Fruit fly (Drosophila melanogaster) whole organism, embryonic: ENCODE measurements around the gene CG10301.

Experiments
- Awh ChIP-seq: fragments of 200-800 bp; sonication (Bioruptor generic); IDR thresholded peaks from 2 replicates; pipeline ENCODE4, ENCODE4 v1.3.6; 2022; ENCODE audit warnings: missing biosample characterization, missing genetic modification characterization
- Bdp1 ChIP-seq: fragments of 200-800 bp; sonication (Bioruptor generic); optimal IDR thresholded peaks from 3 replicates; lab custom pipeline; 2016; ENCODE audit warnings: missing biosample characterization, missing genetic modification characterization
- CG10462 ChIP-seq: fragments of 200-800 bp; sonication (Bioruptor generic); optimal IDR thresholded peaks from 2 replicates; lab custom pipeline; 2016; ENCODE audit warnings: missing biosample characterization, missing genetic modification characterization
- CG11398 ChIP-seq: fragments of 200-800 bp; sonication (Bioruptor generic); optimal IDR thresholded peaks from 2 replicates; lab custom pipeline; 2016; ENCODE audit warnings: missing biosample characterization, missing genetic modification characterization
- CG11456 ChIP-seq: fragments of 200-800 bp; sonication (Bioruptor generic); IDR thresholded peaks from 3 replicates; pipeline ENCODE4 v1.3.6; 2022; ENCODE audit warnings: missing biosample characterization, missing genetic modification characterization
- CG11723 ChIP-seq: fragments of 200-800 bp; sonication (Bioruptor generic); optimal IDR thresholded peaks from 2 replicates; lab custom pipeline; 2017; ENCODE audit warnings: missing biosample characterization, mild to moderate bottlenecking, missing genetic modification characterization
- CG12391 ChIP-seq: fragments of 200-800 bp; sonication (Bioruptor generic); optimal IDR thresholded peaks from 3 replicates; lab custom pipeline; 2018; ENCODE audit warnings: missing biosample characterization, mild to moderate bottlenecking, missing genetic modification characterization, moderate library complexity
- CG12769 ChIP-seq: fragments of 200-800 bp; sonication (Bioruptor generic); optimal IDR thresholded peaks from 2 replicates; lab custom pipeline; 2019; ENCODE audit warnings: missing biosample characterization, mild to moderate bottlenecking, missing genetic modification characterization, moderate library complexity
- CG12942 ChIP-seq: fragments of 200-800 bp; sonication (Bioruptor generic); optimal IDR thresholded peaks from 3 replicates; lab custom pipeline; 2016; ENCODE audit warnings: missing biosample characterization, missing genetic modification characterization
- CG14441 ChIP-seq: fragments of 200-800 bp; sonication (Bioruptor generic); IDR thresholded peaks from 2 replicates; pipeline ENCODE4 v1.3.6; 2022; ENCODE audit warnings: missing biosample characterization, missing genetic modification characterization
- CG14965 ChIP-seq: fragments of 200-800 bp; sonication (Bioruptor generic); optimal IDR thresholded peaks from 2 replicates; lab custom pipeline; 2016; ENCODE audit warnings: missing biosample characterization, missing genetic modification characterization, borderline replicate concordance
- CG17802 ChIP-seq: fragments of 200-800 bp; sonication (Bioruptor generic); optimal IDR thresholded peaks from 2 replicates; lab custom pipeline; 2018; ENCODE audit warnings: missing biosample characterization, mild to moderate bottlenecking, missing genetic modification characterization, moderate library complexity
- CG18599 ChIP-seq: fragments of 200-800 bp; sonication (Bioruptor generic); optimal IDR thresholded peaks from 3 replicates; lab custom pipeline; 2017; ENCODE audit warnings: missing biosample characterization, missing genetic modification characterization, mild to moderate bottlenecking, moderate library complexity, missing genetic modification reagents
- CG32532 ChIP-seq: fragments of 200-800 bp; sonication (Bioruptor generic); IDR thresholded peaks from 2 replicates; pipeline ENCODE4 v1.3.6; 2022; ENCODE audit warnings: missing biosample characterization, missing genetic modification characterization
- CG33213 ChIP-seq: fragments of 200-800 bp; sonication (Bioruptor generic); optimal IDR thresholded peaks from 3 replicates; lab custom pipeline; 2016; ENCODE audit warnings: missing biosample characterization, missing genetic modification characterization
- CG3995 ChIP-seq: fragments of 200-800 bp; sonication (Bioruptor generic); optimal IDR thresholded peaks from 3 replicates; lab custom pipeline; 2016; ENCODE audit warnings: missing biosample characterization, missing genetic modification characterization
- CG6175 ChIP-seq: fragments of 200-800 bp; sonication (Bioruptor generic); IDR thresholded peaks from 3 replicates; pipeline ENCODE4 v1.3.6; 2022; ENCODE audit warnings: missing biosample characterization, missing genetic modification characterization
- CG6854 ChIP-seq: fragments of 200-800 bp; sonication (Bioruptor generic); optimal IDR thresholded peaks from 3 replicates; lab custom pipeline; 2017; ENCODE audit warnings: missing biosample characterization, mild to moderate bottlenecking, missing genetic modification characterization
- CG7357 ChIP-seq: fragments of 200-800 bp; sonication (Bioruptor generic); IDR thresholded peaks from 3 replicates; pipeline ENCODE4 v1.3.6; 2022; ENCODE audit warnings: missing biosample characterization, missing genetic modification characterization
- CG8281 ChIP-seq: fragments of 200-800 bp; sonication (Bioruptor generic); optimal IDR thresholded peaks from 2 replicates; lab custom pipeline; 2018; ENCODE audit warnings: missing biosample characterization, mild to moderate bottlenecking, missing genetic modification characterization, moderate library complexity
- CG8359 ChIP-seq: fragments of 200-800 bp; sonication (Bioruptor generic); optimal IDR thresholded peaks from 2 replicates; lab custom pipeline; 2017; ENCODE audit warnings: missing biosample characterization, mild to moderate bottlenecking, missing genetic modification characterization, borderline replicate concordance
- Deaf1 ChIP-seq: fragments of 200-800 bp; optimal IDR thresholded peaks from 3 replicates; lab custom pipeline; 2019; ENCODE audit warnings: missing biosample characterization, mild to moderate bottlenecking, missing genetic modification characterization, moderate library complexity
- Dfd ChIP-seq, 2 experiments: fragments of >200 bp; optimal IDR thresholded peaks; 2 replicates each; lab custom pipeline; 2017; ENCODE audit warnings: missing biosample characterization in 2 of 2, missing genetic modification characterization in 2 of 2
- Doc3 ChIP-seq: fragments of 200-800 bp; sonication (Bioruptor generic); IDR thresholded peaks from 3 replicates; pipeline ENCODE4 v1.3.6; 2022; ENCODE audit warnings: missing biosample characterization, missing genetic modification characterization; ENCODE audit not compliant: partially characterized antibody
- Drgx ChIP-seq: fragments of 200-800 bp; sonication (Bioruptor generic); IDR thresholded peaks from 2 replicates; pipeline ENCODE4 v1.3.6; 2022; ENCODE audit warnings: missing biosample characterization, missing genetic modification characterization
- Hand ChIP-seq: fragments of 200-800 bp; sonication (Bioruptor generic); optimal IDR thresholded peaks from 2 replicates; lab custom pipeline; 2017; ENCODE audit warnings: mild to moderate bottlenecking, missing biosample characterization, missing genetic modification reagents, missing genetic modification characterization
- Hey ChIP-seq: fragments of 200-800 bp; sonication (Bioruptor generic); optimal IDR thresholded peaks from 3 replicates; lab custom pipeline; 2018; ENCODE audit warnings: missing biosample characterization, mild to moderate bottlenecking, missing genetic modification characterization
- HmgD ChIP-seq: fragments of 200-800 bp; sonication (Bioruptor generic); optimal IDR thresholded peaks from 3 replicates; lab custom pipeline; 2016; ENCODE audit warnings: missing biosample characterization, missing genetic modification characterization
- MTF-1 ChIP-seq: fragments of 200-800 bp; sonication (Bioruptor generic); optimal IDR thresholded peaks from 2 replicates; lab custom pipeline; 2018; ENCODE audit warnings: missing biosample characterization, mild to moderate bottlenecking, missing genetic modification characterization, borderline replicate concordance
- Mad ChIP-seq: fragments of 200-800 bp; sonication (Bioruptor generic); optimal IDR thresholded peaks from 2 replicates; lab custom pipeline; 2016; ENCODE audit warnings: missing biosample characterization, missing genetic modification characterization
- Meics ChIP-seq: fragments of 200-800 bp; sonication (Bioruptor generic); optimal IDR thresholded peaks from 2 replicates; lab custom pipeline; 2017; ENCODE audit warnings: missing biosample characterization, mild to moderate bottlenecking, missing genetic modification characterization
- NfI ChIP-seq: fragments of 200-800 bp; sonication (Bioruptor generic); optimal IDR thresholded peaks from 3 replicates; lab custom pipeline; 2018; ENCODE audit warnings: missing biosample characterization, mild to moderate bottlenecking, missing genetic modification characterization, moderate library complexity
- Pdp1 ChIP-seq, 2 experiments: fragments of 200-800 bp; sonication (Bioruptor generic); optimal IDR thresholded peaks; 3 replicates each; lab custom pipeline; 2016; ENCODE audit warnings: missing biosample characterization in 2 of 2, missing genetic modification characterization in 2 of 2, mild to moderate bottlenecking in 1 of 2, moderate library complexity in 1 of 2
- Rx ChIP-seq: fragments of 200-800 bp; sonication (Bioruptor generic); IDR thresholded peaks from 2 replicates; pipeline ENCODE4 v1.3.6; 2022; ENCODE audit warnings: missing biosample characterization, missing genetic modification characterization
- Stat92E ChIP-seq, 3 experiments: fragments of >200 bp in 2 of 3; fragments of 200-800 bp in 1 of 3; sonication (Bioruptor generic) in 1 of 3; optimal IDR thresholded peaks; 2 replicates each; lab custom pipeline; 2017 to 2019; ENCODE audit warnings: missing biosample characterization in 3 of 3, missing genetic modification characterization in 3 of 3, mild to moderate bottlenecking in 1 of 3, moderate library complexity in 1 of 3
- btn ChIP-seq: fragments of 200-800 bp; sonication (Bioruptor generic); optimal IDR thresholded peaks from 2 replicates; lab custom pipeline; 2016; ENCODE audit warnings: missing biosample characterization, missing genetic modification characterization
- dpn ChIP-seq, 2 experiments: fragments of 200-800 bp; sonication (Bioruptor generic); optimal IDR thresholded peaks; 3 replicates each; lab custom pipeline; 2016; ENCODE audit warnings: missing biosample characterization in 2 of 2, missing genetic modification characterization in 2 of 2
- grau ChIP-seq: fragments of 200-800 bp; optimal IDR thresholded peaks from 3 replicates; lab custom pipeline; 2019; ENCODE audit warnings: missing biosample characterization, mild to moderate bottlenecking, missing genetic modification characterization, moderate library complexity
- grn ChIP-seq: fragments of 200-800 bp; sonication (Bioruptor generic); optimal IDR thresholded peaks from 3 replicates; lab custom pipeline; 2017; ENCODE audit warnings: missing biosample characterization, missing genetic modification characterization
- gsb ChIP-seq: fragments of 200-800 bp; sonication (Bioruptor generic); IDR thresholded peaks from 2 replicates; pipeline ENCODE4 v1.3.6; 2022; ENCODE audit warnings: missing biosample characterization, missing genetic modification characterization
- h ChIP-seq: fragments of >200 bp; optimal IDR thresholded peaks from 2 replicates; lab custom pipeline; 2017
- ham ChIP-seq: fragments of 200-800 bp; sonication (Bioruptor generic); IDR thresholded peaks from 2 replicates; pipeline ENCODE4 v1.3.6; 2022; ENCODE audit warnings: missing biosample characterization, missing genetic modification characterization
- jigr1 ChIP-seq: fragments of 200-800 bp; sonication (Bioruptor generic); IDR thresholded peaks from 3 replicates; pipeline ENCODE4 v1.3.6; 2022; ENCODE audit warnings: missing biosample characterization, missing genetic modification characterization
- ken ChIP-seq: fragments of 200-800 bp; sonication (Bioruptor generic); IDR thresholded peaks from 3 replicates; pipeline ENCODE4 v1.3.6; 2022; ENCODE audit warnings: missing biosample characterization, missing genetic modification characterization
- mam ChIP-seq: fragments of 200-800 bp; sonication (Bioruptor generic); optimal IDR thresholded peaks from 3 replicates; lab custom pipeline; 2016; ENCODE audit warnings: missing biosample characterization, missing genetic modification characterization
- pzg ChIP-seq: fragments of 200-800 bp; sonication (Bioruptor generic); optimal IDR thresholded peaks from 3 replicates; lab custom pipeline; 2018; ENCODE audit warnings: missing biosample characterization, mild to moderate bottlenecking, missing genetic modification characterization, moderate library complexity
- so ChIP-seq: fragments of 200-800 bp; sonication (Bioruptor generic); IDR thresholded peaks from 3 replicates; pipeline ENCODE4 v1.3.6; 2022; ENCODE audit warnings: missing biosample characterization, missing genetic modification characterization
- tin ChIP-seq: fragments of 200-800 bp; sonication (Bioruptor generic); optimal IDR thresholded peaks from 3 replicates; lab custom pipeline; 2016; ENCODE audit warnings: missing biosample characterization, missing genetic modification characterization
- tx ChIP-seq: fragments of 200-800 bp; sonication (Bioruptor generic); optimal IDR thresholded peaks from 2 replicates; lab custom pipeline; 2016; ENCODE audit warnings: missing biosample characterization, missing genetic modification characterization
- wek ChIP-seq: fragments of 200-800 bp; sonication (Bioruptor generic); optimal IDR thresholded peaks from 3 replicates; lab custom pipeline; 2018; ENCODE audit warnings: missing biosample characterization, mild to moderate bottlenecking, missing genetic modification characterization, moderate library complexity

CG10301 gene

DNA sequence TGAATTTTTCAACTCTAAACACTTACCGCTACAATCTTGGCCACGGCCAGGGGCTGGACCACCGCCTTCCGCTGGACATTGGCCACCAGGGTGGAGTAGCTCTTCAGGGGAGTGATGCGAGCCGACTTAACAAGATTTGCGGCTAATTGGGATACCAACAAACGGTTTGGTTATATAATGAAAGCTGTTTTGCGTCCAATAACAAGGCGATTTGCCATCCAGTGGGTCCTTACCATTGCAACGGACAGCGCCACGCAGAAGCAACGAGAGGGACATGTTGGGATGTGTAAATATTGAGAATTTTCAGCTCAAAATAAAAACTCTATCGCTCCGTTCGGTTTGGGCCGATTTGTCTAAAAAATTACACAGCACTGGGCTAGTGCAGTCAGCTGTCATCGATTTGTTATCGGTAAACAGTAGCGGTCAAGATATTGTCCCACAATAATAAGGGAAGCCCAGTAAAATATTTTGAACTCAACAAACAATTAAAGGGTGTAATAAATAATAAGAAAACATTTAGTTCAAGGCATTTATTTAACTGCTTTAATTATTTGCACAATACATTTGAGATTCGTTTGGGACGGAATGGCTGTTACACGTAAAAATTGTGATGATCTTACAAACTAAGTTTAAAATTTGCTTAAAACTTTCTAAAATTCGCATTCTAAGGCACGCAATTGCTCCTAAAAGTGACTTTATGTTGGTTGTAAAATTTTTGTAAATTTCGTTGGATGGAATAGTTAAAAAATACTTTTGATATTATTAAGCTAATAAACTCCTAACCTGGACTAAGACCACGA, 50.5 kb downstream of the CG10301 start, which contains the start of gene SdhD (continued):
- TF ChIP-seq grn (GFP tag; lab: Kevin White, UChicago) (no peak), CG18599 (GFP tag; lab: Kevin White, UChicago) (peak; percentile 37), CG6854 (no peak), CG11456 (GFP tag; lab: Robert Waterston, UW) (no peak), MTF-1 (GFP tag; lab: Kevin White, UChicago) (no peak), wek (GFP tag; lab: Kevin White, UChicago) (peak; percentile 27), tin (GFP tag; lab: Kevin White, UChicago) (peak; percentile 32), Doc3 (GFP tag; lab: Robert Waterston, UW) (peak; percentile 38; the same call in 1 of the 3 replicates), CG11398 (GFP tag; lab: Kevin White, UChicago) (no peak), CG6175 (GFP tag; lab: Robert Waterston, UW) (no peak), Bdp1 (no peak), mam (GFP tag; lab: Kevin White, UChicago) (peak; percentile 47), CG11723 (GFP tag; lab: Kevin White, UChicago) (no peak), Deaf1 (peak; percentile 20), CG17802 (no peak), CG7357 (GFP tag; lab: Robert Waterston, UW) (no peak), ham (GFP tag; lab: Robert Waterston, UW) (no peak), Mad (GFP tag; lab: Kevin White, UChicago) (peak; percentile 1), Meics (GFP tag; lab: Kevin White, UChicago) (peak; percentile 34), Hand (GFP tag; lab: Kevin White, UChicago) (no peak), ken (no peak), Pdp1 (GFP tag; optimal IDR thresholded peaks at IDR 0.05; lab: Kevin White, UChicago) (peak; percentile 15 to 98), CG12942 (GFP tag; lab: Kevin White, UChicago) (no peak), btn (GFP tag; lab: Kevin White, UChicago) (no peak), CG14441 (GFP tag; lab: Robert Waterston, UW) (no peak), pzg (GFP tag; lab: Kevin White, UChicago) (peak; percentile 58), NfI (GFP tag; lab: Kevin White, UChicago) (no peak), Drgx (GFP tag; lab: Robert Waterston, UW) (no peak), CG32532 (GFP tag; lab: Robert Waterston, UW) (peak; percentile 21; the same call in 1 of the 2 replicates), dpn (GFP tag; optimal IDR thresholded peaks at IDR 0.05; lab: Kevin White, UChicago) (peak; percentile 28 to 46), jigr1 (GFP tag; lab: Robert Waterston, UW) (no peak), CG8281 (tag; lab: Kevin White, UChicago) (no peak), h (lab: Kevin White, UChicago) (no peak), CG12391 (tag; lab: Kevin White, UChicago) (peak; percentile 14), Dfd (GFP tag; optimal IDR thresholded peaks at IDR 0.05; lab: Kevin White, UChicago) (no peak), CG3995 (GFP tag; lab: Kevin White, UChicago) (peak; percentile 31), CG10462 (no peak), Hey (tag; lab: Kevin White, UChicago) (no peak), CG12769 (tag; lab: Kevin White, UChicago) (no peak), Awh (no peak), HmgD (GFP tag; lab: Kevin White, UChicago) (no peak), CG14965 (GFP tag; lab: Kevin White, UChicago) (no peak), CG8359 (GFP tag; lab: Kevin White, UChicago) (no peak), grau (peak; percentile 10), Stat92E (GFP tag; optimal IDR thresholded peaks at IDR 0.05; lab: Kevin White, UChicago) (no peak), Rx (GFP tag; lab: Robert Waterston, UW) (no peak), gsb (GFP tag; lab: Robert Waterston, UW) (no peak), CG33213 (GFP tag; lab: Kevin White, UChicago) (peak; percentile 30), so (GFP tag; lab: Robert Waterston, UW) (no peak), tx (no peak)
